Fruit fly (Drosophila melanogaster) whole organism, adult: ENCODE results near the gene Ufd4.
A peak's percentile ranks its signal among the peaks of the same experiment; 100 is the strongest.

Source experiments
- CG11617 ChIP-seq: fragments of 200-800 bp; sonication (Bioruptor generic); optimal IDR thresholded peaks from 2 replicates; lab custom pipeline; 2017; ENCODE audit warnings: mild to moderate bottlenecking, missing biosample characterization, missing genetic modification reagents, missing genetic modification characterization
- CG12768 ChIP-seq: fragments of 200-800 bp; sonication (Bioruptor generic); optimal IDR thresholded peaks from 2 replicates; lab custom pipeline; 2017; ENCODE audit warnings: missing biosample characterization, missing genetic modification characterization, mild to moderate bottlenecking, moderate library complexity, missing genetic modification reagents
- CG14711 ChIP-seq: fragments of 200-800 bp; sonication (Bioruptor generic); optimal IDR thresholded peaks from 2 replicates; lab custom pipeline; 2018; ENCODE audit warnings: missing biosample characterization, mild to moderate bottlenecking, missing genetic modification characterization, moderate library complexity
- CG1620 ChIP-seq: fragments of 200-800 bp; sonication (Bioruptor generic); optimal IDR thresholded peaks from 2 replicates; lab custom pipeline; 2016; ENCODE audit warnings: missing biosample characterization, missing genetic modification characterization
- CG33017 ChIP-seq: fragments of 200-800 bp; sonication (Bioruptor generic); optimal IDR thresholded peaks from 2 replicates; lab custom pipeline; 2018; ENCODE audit warnings: missing biosample characterization, mild to moderate bottlenecking, missing genetic modification characterization, moderate library complexity
- CG5204 ChIP-seq: fragments of 200-800 bp; sonication (Bioruptor generic); optimal IDR thresholded peaks from 2 replicates; lab custom pipeline; 2016; ENCODE audit warnings: missing biosample characterization, missing genetic modification characterization
- CG7045 ChIP-seq: fragments of 200-800 bp; sonication (Bioruptor generic); optimal IDR thresholded peaks from 2 replicates; lab custom pipeline; 2017; ENCODE audit warnings: missing biosample characterization, mild to moderate bottlenecking, missing genetic modification characterization
- CG7101 ChIP-seq: fragments of 200-800 bp; sonication (Bioruptor generic); optimal IDR thresholded peaks from 2 replicates; lab custom pipeline; 2018; ENCODE audit warnings: missing biosample characterization, mild to moderate bottlenecking, missing genetic modification characterization, moderate library complexity
- Clk ChIP-seq: fragments of 200-800 bp; sonication (Bioruptor generic); optimal IDR thresholded peaks from 2 replicates; lab custom pipeline; 2017; ENCODE audit warnings: missing biosample characterization, missing genetic modification characterization
- Crg-1 ChIP-seq: fragments of 200-800 bp; sonication (Bioruptor generic); optimal IDR thresholded peaks from 2 replicates; lab custom pipeline; 2016; ENCODE audit warnings: missing biosample characterization, missing genetic modification characterization
- Hr96 ChIP-seq: fragments of 200-800 bp; sonication (Bioruptor generic); optimal IDR thresholded peaks from 2 replicates; lab custom pipeline; 2016; ENCODE audit warnings: missing biosample characterization, missing genetic modification characterization
- Mnt ChIP-seq: fragments of 200-800 bp; sonication (Bioruptor generic); optimal IDR thresholded peaks from 2 replicates; lab custom pipeline; 2016; ENCODE audit warnings: missing biosample characterization, mild to moderate bottlenecking, missing genetic modification characterization
- bab1 ChIP-seq: fragments of 200-800 bp; sonication (Bioruptor generic); optimal IDR thresholded peaks from 3 replicates; lab custom pipeline; 2019; ENCODE audit warnings: missing biosample characterization, mild to moderate bottlenecking, missing genetic modification characterization, moderate library complexity
- cic ChIP-seq: fragments of 200-800 bp; sonication (Bioruptor generic); optimal IDR thresholded peaks from 2 replicates; lab custom pipeline; 2017; ENCODE audit warnings: missing biosample characterization, mild to moderate bottlenecking, missing genetic modification characterization, moderate library complexity
- cnc ChIP-seq, 2 experiments: fragments of >200 bp; optimal IDR thresholded peaks; 2 replicates each; lab custom pipeline; 2017
- kay ChIP-seq: fragments of 200-800 bp; sonication (Bioruptor generic); peaks from one replicate; lab custom pipeline; 2016; ENCODE audit warnings: missing biosample characterization, missing genetic modification characterization, borderline replicate concordance
- ovo ChIP-seq: fragments of 200-800 bp; sonication (Bioruptor generic); optimal IDR thresholded peaks from 2 replicates; lab custom pipeline; 2016; ENCODE audit warnings: missing biosample characterization, missing genetic modification characterization
- pad ChIP-seq: fragments of 200-800 bp; sonication (Bioruptor generic); optimal IDR thresholded peaks from 3 replicates; lab custom pipeline; 2017; ENCODE audit warnings: missing biosample characterization, missing genetic modification characterization, mild to moderate bottlenecking, moderate library complexity, missing genetic modification reagents
- tj ChIP-seq: fragments of 200-800 bp; sonication (Bioruptor generic); optimal IDR thresholded peaks from 3 replicates; lab custom pipeline; 2017; ENCODE audit warnings: missing biosample characterization, mild to moderate bottlenecking, missing genetic modification characterization, moderate library complexity
- toe ChIP-seq: fragments of 200-800 bp; sonication (Bioruptor generic); optimal IDR thresholded peaks from 2 replicates; lab custom pipeline; 2016; ENCODE audit warnings: missing biosample characterization, missing genetic modification characterization

Gene Ufd4

DNA sequence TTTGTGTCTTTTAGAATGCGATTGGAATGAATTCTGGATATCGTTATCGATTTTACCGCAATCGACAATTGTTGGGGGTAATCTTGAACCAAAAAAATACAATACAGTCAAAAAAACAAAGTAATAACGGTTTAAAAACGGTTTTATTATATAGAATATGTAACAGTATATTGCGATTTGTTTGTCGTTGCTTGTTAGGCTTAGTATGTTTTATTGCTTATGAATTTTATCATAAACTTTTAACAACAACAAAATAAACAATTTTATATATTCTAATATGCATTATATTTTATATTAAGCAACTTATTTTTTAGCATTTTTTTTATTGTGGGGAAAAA is 7.6 kb upstream of the Ufd4 start, which contains the start of gene CYLD:
Gene CYLD, minus strand, starts transcription at position 38 of the 338 bp plus-strand sequence.
- TF ChIP-seq CG14711 (tag; lab: Kevin White, UChicago) (peak; percentile 63), tj (peak; percentile 2), Crg-1 (GFP tag; lab: Kevin White, UChicago) (peak; percentile 5), CG1620 (no peak), kay (GFP tag; lab: Kevin White, UChicago) (no peak), CG7101 (tag; lab: Kevin White, UChicago) (peak; percentile 73), CG11617 (GFP tag; lab: Kevin White, UChicago) (peak; percentile 70), cic (GFP tag; lab: Kevin White, UChicago) (no peak), Mnt (GFP tag; lab: Kevin White, UChicago) (no peak), CG12768 (GFP tag; lab: Kevin White, UChicago) (no peak), ovo (GFP tag; lab: Kevin White, UChicago) (no peak), CG5204 (no peak), CG7045 (GFP tag; lab: Kevin White, UChicago) (peak; percentile 21), bab1 (GFP tag; lab: Kevin White, UChicago) (peak; percentile 62), cnc (optimal IDR thresholded peaks at IDR 0.05; lab: Kevin White, UChicago) (no peak), pad (GFP tag; lab: Kevin White, UChicago) (no peak), Clk (GFP tag; lab: Kevin White, UChicago) (no peak), CG33017 (tag; lab: Kevin White, UChicago) (peak; percentile 55), Hr96 (GFP tag; lab: Kevin White, UChicago) (no peak), toe (GFP tag; lab: Kevin White, UChicago) (no peak)

DNA sequence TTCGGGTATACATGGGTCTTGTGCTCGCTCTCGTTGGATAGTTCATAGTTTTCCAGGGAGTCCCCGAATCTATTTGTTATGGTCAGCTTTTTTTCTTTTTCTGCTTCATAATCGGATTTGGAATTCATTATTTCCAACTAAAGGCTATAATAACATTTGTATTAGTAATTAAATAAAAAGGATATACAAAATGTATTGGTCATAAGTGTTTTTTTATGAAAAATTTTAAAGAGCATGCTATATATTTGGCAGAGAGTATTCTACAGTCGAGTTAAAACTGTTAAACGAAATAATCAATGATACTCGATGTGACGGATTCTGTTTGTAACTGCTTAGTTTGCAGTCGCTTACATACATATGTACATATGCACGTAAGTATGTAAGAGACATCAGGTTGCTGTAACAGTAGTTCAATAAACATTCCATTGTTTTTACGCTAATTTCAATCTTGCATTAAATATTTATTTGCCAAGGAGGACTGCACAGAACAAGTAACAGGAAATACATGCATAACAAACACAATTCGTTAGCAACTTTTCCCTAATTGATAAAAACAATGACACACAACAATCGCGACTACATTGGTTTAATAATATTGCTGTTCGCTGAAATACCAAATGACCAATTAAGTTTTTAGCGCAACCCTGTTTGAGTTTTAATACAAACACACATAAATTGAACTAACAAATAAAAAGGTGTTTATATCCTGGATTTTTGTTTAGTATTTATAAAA is 7.1 kb upstream of the Ufd4 start:
- TF ChIP-seq CG7101 (tag; lab: Kevin White, UChicago) (no peak), tj (peak; percentile 30), kay (GFP tag; lab: Kevin White, UChicago) (peak; percentile 93), pad (GFP tag; lab: Kevin White, UChicago) (no peak)

DNA sequence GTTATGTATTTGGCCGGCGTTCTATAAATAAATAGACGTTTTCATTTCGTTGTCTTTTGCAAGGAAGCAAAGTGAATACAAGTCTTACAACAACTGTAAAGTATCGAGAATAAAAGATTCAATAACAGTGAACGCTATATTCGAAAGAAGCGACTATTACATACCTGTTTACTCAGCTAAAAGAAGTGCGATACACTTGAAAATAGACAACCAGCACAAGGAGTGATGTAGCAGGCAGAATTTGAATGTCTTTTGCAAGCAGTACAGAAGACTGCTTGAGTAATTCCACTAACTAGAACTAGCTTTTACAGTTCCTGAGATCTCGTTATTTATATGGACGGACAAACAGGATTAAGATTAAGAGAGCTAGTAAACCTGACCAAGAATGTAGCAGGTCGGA is 6.1 kb upstream of the Ufd4 start:
- TF ChIP-seq kay (GFP tag; lab: Kevin White, UChicago) (peak; percentile 75), tj (peak; percentile 4), cnc (optimal IDR thresholded peaks at IDR 0.05; lab: Kevin White, UChicago) (no peak)

DNA sequence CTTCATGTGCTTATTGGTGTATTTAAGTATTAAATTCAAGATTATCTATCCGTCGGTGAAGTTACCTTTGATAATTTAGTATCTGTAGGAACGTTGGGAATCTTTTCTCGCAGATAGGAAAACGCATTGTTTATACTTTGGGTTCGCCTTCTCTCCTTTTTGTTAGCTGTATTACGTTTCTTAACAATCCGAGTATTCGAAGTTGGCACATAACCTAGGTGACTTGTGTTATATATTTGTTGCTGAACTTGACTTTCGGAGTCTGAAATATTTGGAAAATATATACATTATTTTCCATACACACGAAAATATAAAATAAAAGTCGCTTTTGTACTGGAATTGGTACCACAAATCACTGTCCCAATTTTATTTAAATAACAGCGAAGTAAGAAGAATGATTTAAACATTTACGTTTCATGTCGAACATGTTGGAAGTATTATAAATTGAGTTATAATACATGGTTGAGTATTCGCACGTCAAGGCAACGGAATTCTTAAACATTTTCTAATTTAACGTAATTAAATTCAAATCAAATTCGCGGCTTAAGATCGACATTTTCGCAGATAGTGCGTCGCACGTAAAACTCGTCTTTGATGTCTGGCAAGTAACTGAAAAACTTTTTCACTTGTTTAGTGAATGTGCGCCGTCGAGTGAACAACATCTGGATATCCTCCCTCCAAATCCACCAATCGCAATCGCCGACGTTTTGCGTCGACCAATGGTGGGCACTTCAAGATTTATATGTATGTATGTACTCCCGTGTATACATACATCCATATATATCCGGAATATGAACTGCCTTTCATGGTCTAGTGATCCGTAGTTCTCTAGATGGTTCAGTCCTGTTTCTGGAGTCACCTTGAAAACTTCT is 2.9 kb upstream of the Ufd4 start, which contains the start of gene Hand:
Gene Hand, minus strand, starts transcription at position 588 of the 872 bp plus-strand sequence.
- peak; percentile 93 for TF ChIP-seq kay (GFP tag; lab: Kevin White, UChicago)
- TF ChIP-seq cnc (optimal IDR thresholded peaks at IDR 0.05; lab: Kevin White, UChicago), result no peak
- TF ChIP-seq CG14711 (tag; lab: Kevin White, UChicago), result no peak

DNA sequence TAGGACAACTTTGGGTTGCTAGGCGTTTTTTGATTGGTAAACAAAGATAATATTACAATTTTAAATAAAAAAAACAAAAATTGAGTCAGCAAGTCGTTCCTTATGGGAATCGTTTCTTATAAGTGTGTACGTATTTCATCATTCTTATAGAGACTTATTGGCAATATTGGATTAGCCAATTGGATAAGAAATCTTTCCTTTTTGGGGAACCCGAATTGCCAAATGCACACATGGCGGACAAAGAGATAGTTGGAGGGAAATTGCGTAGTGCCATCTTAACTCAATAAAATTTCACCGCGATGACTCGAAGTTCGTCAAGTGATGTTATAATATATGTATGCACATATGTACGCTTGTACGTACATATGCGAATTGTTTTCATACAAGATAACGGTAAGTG is 889 bp downstream of the Ufd4 start:
- peak; percentile 61 for TF ChIP-seq kay (GFP tag; lab: Kevin White, UChicago)
- no peak for TF ChIP-seq cnc (optimal IDR thresholded peaks at IDR 0.05; lab: Kevin White, UChicago)

DNA sequence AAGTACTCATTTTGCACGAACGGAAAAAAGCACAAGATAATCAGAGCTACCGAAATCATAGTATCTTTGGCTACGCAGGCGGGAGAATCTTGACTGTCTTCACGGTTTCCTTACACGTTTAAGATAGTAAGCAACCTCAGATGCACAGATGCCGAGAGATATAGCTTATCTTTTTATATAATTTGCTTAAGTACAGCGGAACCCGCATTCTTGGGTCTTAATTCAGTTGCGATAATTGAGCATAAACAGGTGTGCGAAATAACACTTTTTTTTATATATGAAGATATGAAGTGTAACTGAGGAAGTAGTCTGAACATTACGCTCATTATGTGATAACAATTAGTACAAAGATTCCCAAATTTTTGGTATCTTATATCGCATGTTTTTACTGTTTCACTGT is 11.4 kb downstream of the Ufd4 start, which contains the start of gene CG34043:
Gene CG34043, minus strand, starts transcription at position 101 of the 400 bp plus-strand sequence.
- TF ChIP-seq cnc (optimal IDR thresholded peaks at IDR 0.05; lab: Kevin White, UChicago), result no peak
- no peak for TF ChIP-seq Mnt (GFP tag; lab: Kevin White, UChicago)
- TF ChIP-seq kay (GFP tag; lab: Kevin White, UChicago), result no peak

DNA sequence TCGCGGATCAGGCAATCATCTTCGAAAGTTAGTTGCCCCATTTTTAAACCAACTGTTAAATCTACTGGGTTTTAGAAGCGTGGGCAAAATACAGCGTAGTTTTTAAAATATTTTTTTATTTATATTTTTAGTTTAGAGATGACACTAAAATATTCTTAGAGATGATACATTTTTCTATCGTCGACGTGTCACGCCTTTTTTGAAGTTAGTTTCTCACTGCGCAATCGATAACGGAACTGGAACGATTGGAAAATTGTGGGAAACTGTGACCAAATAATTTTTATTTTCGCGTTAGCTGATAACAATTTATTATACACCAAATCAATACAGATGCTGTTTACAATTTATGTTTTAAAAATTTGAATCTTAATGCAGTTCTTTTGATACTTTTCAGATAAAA is 13.5 kb downstream of the Ufd4 start, which contains the start of gene Utx:
Gene Utx, minus strand, starts transcription at position 154 of the 400 bp plus-strand sequence.
- TF ChIP-seq CG7045 (GFP tag; lab: Kevin White, UChicago), result no peak
- peak; percentile 24 for TF ChIP-seq CG1620
- TF ChIP-seq cnc (optimal IDR thresholded peaks at IDR 0.05; lab: Kevin White, UChicago), result no peak
- no peak for TF ChIP-seq cic (GFP tag; lab: Kevin White, UChicago)
- TF ChIP-seq Clk (GFP tag; lab: Kevin White, UChicago), result no peak
- no peak for TF ChIP-seq CG33017 (tag; lab: Kevin White, UChicago)
- TF ChIP-seq CG12768 (GFP tag; lab: Kevin White, UChicago), result no peak
- TF ChIP-seq CG11617 (GFP tag; lab: Kevin White, UChicago), result no peak
- no peak for TF ChIP-seq ovo (GFP tag; lab: Kevin White, UChicago)
- TF ChIP-seq Crg-1 (GFP tag; lab: Kevin White, UChicago), result no peak
- no peak for TF ChIP-seq CG7101 (tag; lab: Kevin White, UChicago)
- no peak for TF ChIP-seq Hr96 (GFP tag; lab: Kevin White, UChicago)
- no peak for TF ChIP-seq CG14711 (tag; lab: Kevin White, UChicago)
- peak; percentile 5 for TF ChIP-seq Mnt (GFP tag; lab: Kevin White, UChicago)
- no peak for TF ChIP-seq bab1 (GFP tag; lab: Kevin White, UChicago)
- TF ChIP-seq pad (GFP tag; lab: Kevin White, UChicago), result no peak
